Worm (Caenorhabditis elegans): ENCODE data around the gene B0303.4.

B0303.4 gene

ce11 chrIII:8741955-8742354, 52.3 kb downstream of the B0303.4 start:
- no peak for TF ChIP-seq lin-15B (tag; optimal IDR thresholded peaks at IDR 0.05)
- TF ChIP-seq ZK546.5 (tag; optimal IDR thresholded peaks at IDR 0.05) = no peak

- TF ChIP-seq aly-2 (tag; optimal IDR thresholded peaks at IDR 0.05) (no peak), ztf-11 (tag; optimal IDR thresholded peaks at IDR 0.05) (no peak), pqm-1 (tag; optimal IDR thresholded peaks at IDR 0.05) (no peak), nfya-1 (tag; optimal IDR thresholded peaks at IDR 0.05; ENCODE audit: insufficient read depth) (no peak), nhr-25 (tag; optimal IDR thresholded peaks at IDR 0.05) (no peak), elt-3 (tag; optimal IDR thresholded peaks at IDR 0.05) (no peak), snpc-4 (tag; optimal IDR thresholded peaks at IDR 0.05) (no peak), egl-27 (tag; optimal IDR thresholded peaks at IDR 0.05) (no peak), unc-39 (tag; optimal IDR thresholded peaks at IDR 0.05) (no peak), ceh-9 (tag; optimal IDR thresholded peaks at IDR 0.05) (no peak), lin-39 (tag; optimal IDR thresholded peaks at IDR 0.05) (no peak), fos-1 (tag; optimal IDR thresholded peaks at IDR 0.05) (no peak), ama-1 (optimal IDR thresholded peaks at IDR 0.05) (no peak), ZK546.5 (tag; optimal IDR thresholded peaks at IDR 0.05) (no peak), tbx-2 (tag; optimal IDR thresholded peaks at IDR 0.05) (no peak), nhr-77 (tag; optimal IDR thresholded peaks at IDR 0.05) (no peak), nhr-28 (tag; optimal IDR thresholded peaks at IDR 0.05) (no peak), lsy-12 (tag; optimal IDR thresholded peaks at IDR 0.05) (no peak), zag-1 (tag; optimal IDR thresholded peaks at IDR 0.05) (no peak), elt-1 (tag; optimal IDR thresholded peaks at IDR 0.05) (no peak)
Observed at ce11 chrIII:8742584-8742983, 52.9 kb downstream of the B0303.4 start.

All from whole organism, L3 larva.